Fruit fly (Drosophila melanogaster): ENCODE results near the gene CG31465.
A peak's percentile ranks its signal among the peaks of the same experiment; 100 is the strongest.

Gene CG31465

DNA sequence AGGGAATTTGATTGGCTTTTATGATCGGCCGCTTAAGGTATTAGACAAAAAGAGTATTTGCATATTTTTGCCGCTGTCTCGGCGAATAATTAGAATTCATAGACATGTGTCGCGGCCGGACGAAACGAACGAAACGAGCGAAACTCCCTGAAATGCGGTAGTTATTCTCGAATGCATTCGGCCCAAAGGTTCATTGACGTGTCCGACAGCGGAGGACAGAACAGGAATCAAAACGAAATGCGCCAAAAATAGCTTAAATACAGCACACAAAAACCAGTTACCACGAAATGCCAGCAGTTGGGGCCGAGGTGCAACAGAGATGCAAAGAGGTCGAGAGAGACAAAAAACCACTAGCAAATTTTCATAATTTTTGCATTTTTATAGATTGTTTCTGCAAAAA is 23.7 kb downstream of the CG31465 start:
- TF ChIP-seq ey (GFP tag; optimal IDR thresholded peaks at IDR 0.05): no peak
- no peak for TF ChIP-seq woc (GFP tag; optimal IDR thresholded peaks at IDR 0.05)
- peak; percentile 31 for TF ChIP-seq fru (GFP tag; optimal IDR thresholded peaks at IDR 0.05)
- no peak for TF ChIP-seq Jra (GFP tag; optimal IDR thresholded peaks at IDR 0.05)
- TF ChIP-seq Dif (GFP tag; optimal IDR thresholded peaks at IDR 0.05; ENCODE audit: partially characterized antibody): no peak
- no peak for TF ChIP-seq h (GFP tag; optimal IDR thresholded peaks at IDR 0.05)
- TF ChIP-seq Hr78 (GFP tag; optimal IDR thresholded peaks at IDR 0.05): no peak
- no peak for TF ChIP-seq foxo (GFP tag; optimal IDR thresholded peaks at IDR 0.05)
- peak; percentile 13 for TF ChIP-seq dmrt93B (GFP tag; optimal IDR thresholded peaks at IDR 0.05)
- TF ChIP-seq usp (GFP tag; optimal IDR thresholded peaks at IDR 0.05): no peak
- no peak for TF ChIP-seq sage (GFP tag; optimal IDR thresholded peaks at IDR 0.05)
- TF ChIP-seq br (GFP tag; optimal IDR thresholded peaks at IDR 0.05): no peak
- no peak for TF ChIP-seq Hr83 (GFP tag; optimal IDR thresholded peaks at IDR 0.05; ENCODE audit: poor library complexity, severe bottlenecking)
- no peak for TF ChIP-seq pan (optimal IDR thresholded peaks at IDR 0.05)
- no peak for TF ChIP-seq Rel (GFP tag; optimal IDR thresholded peaks at IDR 0.05)
- TF ChIP-seq Rel (tag; optimal IDR thresholded peaks at IDR 0.05): no peak
- no peak for TF ChIP-seq lola (GFP tag; optimal IDR thresholded peaks at IDR 0.05)
- TF ChIP-seq OdsH (GFP tag; optimal IDR thresholded peaks at IDR 0.05): no peak
- peak; percentile 36 for TF ChIP-seq HLH106 (tag; optimal IDR thresholded peaks at IDR 0.05)
- no peak for TF ChIP-seq sv (GFP tag; optimal IDR thresholded peaks at IDR 0.05)
- peak; percentile 16 for TF ChIP-seq psq (GFP tag; optimal IDR thresholded peaks at IDR 0.05)
- no peak for TF ChIP-seq jim (GFP tag; optimal IDR thresholded peaks at IDR 0.05)
- no peak for TF ChIP-seq tai (GFP tag; optimal IDR thresholded peaks at IDR 0.05)
- no peak for TF ChIP-seq Hnf4 (GFP tag; optimal IDR thresholded peaks at IDR 0.05)
- TF ChIP-seq Myc (optimal IDR thresholded peaks at IDR 0.05): no peak

DNA sequence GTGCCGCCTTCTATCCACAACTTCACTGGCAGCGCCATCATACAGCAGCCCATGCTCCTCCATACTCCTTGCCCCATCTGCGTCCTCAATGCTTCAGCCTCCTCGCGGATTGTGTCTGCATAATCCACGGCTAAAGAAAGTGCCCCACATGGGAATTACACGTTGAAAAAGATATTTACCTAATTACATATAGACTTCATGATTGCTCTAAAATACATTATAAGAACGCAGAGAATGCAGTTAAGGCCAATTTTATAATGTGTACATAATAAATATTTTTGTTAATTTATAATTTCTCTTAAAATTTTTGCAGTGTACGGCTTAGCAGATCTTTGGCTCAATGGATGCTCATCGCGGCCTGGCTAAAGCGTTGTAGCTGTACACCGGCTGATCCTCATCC is 25.0 kb downstream of the CG31465 start:
- TF ChIP-seq Sp1 (GFP tag; optimal IDR thresholded peaks at IDR 0.05) (peak; percentile 79), pan (optimal IDR thresholded peaks at IDR 0.05) (no peak), Jra (GFP tag; optimal IDR thresholded peaks at IDR 0.05) (no peak), OdsH (GFP tag; optimal IDR thresholded peaks at IDR 0.05) (peak; percentile 78), CrebA (GFP tag; optimal IDR thresholded peaks at IDR 0.05; ENCODE audit: borderline replicate concordance) (no peak), rgr (GFP tag; optimal IDR thresholded peaks at IDR 0.05) (peak; percentile 68), jim (GFP tag; optimal IDR thresholded peaks at IDR 0.05) (no peak), dsf (GFP tag; optimal IDR thresholded peaks at IDR 0.05; ENCODE audit: borderline replicate concordance) (no peak), sv (GFP tag; optimal IDR thresholded peaks at IDR 0.05) (no peak), br (GFP tag; optimal IDR thresholded peaks at IDR 0.05) (peak; percentile 27), Rel (GFP tag; optimal IDR thresholded peaks at IDR 0.05) (no peak), Rel (tag; optimal IDR thresholded peaks at IDR 0.05) (no peak), dl (GFP tag; optimal IDR thresholded peaks at IDR 0.05; ENCODE audit: insufficient read depth in 1 of 2, partially characterized antibody in 2 of 2) (no peak), Myc (optimal IDR thresholded peaks at IDR 0.05) (no peak), ey (GFP tag; optimal IDR thresholded peaks at IDR 0.05) (peak; percentile 62), N (GFP tag; optimal IDR thresholded peaks at IDR 0.05) (no peak), h (GFP tag; optimal IDR thresholded peaks at IDR 0.05) (peak; percentile 79), Vsx2 (GFP tag; optimal IDR thresholded peaks at IDR 0.05; ENCODE audit: partially characterized antibody) (no peak), Hnf4 (GFP tag; optimal IDR thresholded peaks at IDR 0.05) (peak; percentile 49), HLH106 (tag; optimal IDR thresholded peaks at IDR 0.05) (peak; percentile 78), CG32264 (GFP tag; optimal IDR thresholded peaks at IDR 0.05) (no peak), usp (GFP tag; optimal IDR thresholded peaks at IDR 0.05) (no peak), psq (GFP tag; optimal IDR thresholded peaks at IDR 0.05) (peak; percentile 66), Abd-B (GFP tag; optimal IDR thresholded peaks at IDR 0.05) (no peak), Hr78 (GFP tag; optimal IDR thresholded peaks at IDR 0.05) (no peak), CG9705 (GFP tag; optimal IDR thresholded peaks at IDR 0.05) (peak; percentile 32), fru (GFP tag; optimal IDR thresholded peaks at IDR 0.05) (peak; percentile 67), dmrt93B (GFP tag; optimal IDR thresholded peaks at IDR 0.05) (peak; percentile 57), tai (GFP tag; optimal IDR thresholded peaks at IDR 0.05) (no peak), Mio (GFP tag; optimal IDR thresholded peaks at IDR 0.05) (no peak), foxo (GFP tag; optimal IDR thresholded peaks at IDR 0.05) (peak in 1 of 2 experiments; percentile 69), Hr83 (GFP tag; optimal IDR thresholded peaks at IDR 0.05; ENCODE audit: poor library complexity, severe bottlenecking) (no peak), woc (GFP tag; optimal IDR thresholded peaks at IDR 0.05) (peak; percentile 49), brk (GFP tag; optimal IDR thresholded peaks at IDR 0.05) (peak; percentile 67), lola (GFP tag; optimal IDR thresholded peaks at IDR 0.05) (no peak), sage (GFP tag; optimal IDR thresholded peaks at IDR 0.05) (peak; percentile 29), GATAd (GFP tag; optimal IDR thresholded peaks at IDR 0.05) (no peak), Dif (GFP tag; optimal IDR thresholded peaks at IDR 0.05; ENCODE audit: partially characterized antibody) (no peak), Dfd (GFP tag; optimal IDR thresholded peaks at IDR 0.05) (no peak)
